Worm (Caenorhabditis elegans) whole organism, young adult: ENCODE data around the gene cpar-1.

Experiments
- B0336.3 ChIP-seq: fragments of 200-800 bp; sonication (Bioruptor generic); IDR thresholded peaks from 2 replicates; pipeline ENCODE4 v1.3.6; 2022; ENCODE audit warnings: missing genetic modification characterization, missing compliant biosample characterization
- C17E4.6 ChIP-seq: fragments of 200-800 bp; sonication (Bioruptor generic); IDR thresholded peaks from 2 replicates; pipeline ENCODE4 v1.3.6; 2022; ENCODE audit warnings: missing genetic modification reagents, missing genetic modification characterization, missing compliant biosample characterization
- D2030.7 ChIP-seq: fragments of 200-800 bp; sonication (Bioruptor generic); IDR thresholded peaks from 2 replicates; pipeline ENCODE4 v1.3.6; 2022; ENCODE audit warnings: missing genetic modification reagents, missing genetic modification characterization, missing compliant biosample characterization
- F49E8.2 ChIP-seq: sonication (generic microtip); optimal IDR thresholded peaks from 3 replicates; lab custom pipeline; 2017; ENCODE audit warnings: missing genetic modification characterization, mild to moderate bottlenecking, missing compliant biosample characterization, antibody characterized with exemption, moderate library complexity; ENCODE audit not compliant: insufficient read depth
- F52B5.7 ChIP-seq: sonication (generic microtip); optimal IDR thresholded peaks from 2 replicates; lab custom pipeline; 2016; ENCODE audit warnings: mild to moderate bottlenecking, missing genetic modification characterization, missing compliant biosample characterization
- F55B11.4 ChIP-seq: sonication (generic microtip); optimal IDR thresholded peaks from 2 replicates; lab custom pipeline; 2016; ENCODE audit warnings: missing compliant biosample characterization, missing genetic modification characterization, borderline replicate concordance; ENCODE audit not compliant: insufficient read depth
- F57A8.1 ChIP-seq: fragments of 200-800 bp; sonication (Bioruptor generic); optimal IDR thresholded peaks from 2 replicates; lab custom pipeline; 2018; ENCODE audit warnings: mild to moderate bottlenecking, missing genetic modification characterization, moderate library complexity, missing compliant biosample characterization
- K11D2.4 ChIP-seq: fragments of 200-800 bp; sonication (Bioruptor generic); IDR thresholded peaks from 2 replicates; pipeline ENCODE4 v1.3.6; 2022; ENCODE audit warnings: missing genetic modification reagents, missing genetic modification characterization, missing compliant biosample characterization
- T07F8.4 ChIP-seq: sonication (generic microtip); optimal IDR thresholded peaks from 2 replicates; lab custom pipeline; 2016; ENCODE audit warnings: mild to moderate bottlenecking, missing genetic modification characterization, moderate library complexity, missing compliant biosample characterization
- Y53G8AR.9 ChIP-seq: fragments of 200-800 bp; sonication (Bioruptor generic); conservative IDR thresholded peaks from 2 replicates; pipeline ENCODE4 v1.3.6; 2022; ENCODE audit warnings: missing genetic modification reagents, missing genetic modification characterization, missing compliant biosample characterization
- Y67H2A.10 ChIP-seq: fragments of 200-800 bp; sonication (Bioruptor generic); conservative IDR thresholded peaks from 2 replicates; pipeline ENCODE4 v1.3.6; 2022; ENCODE audit warnings: missing genetic modification reagents, missing genetic modification characterization, missing compliant biosample characterization
- Y79H2A.3 ChIP-seq: fragments of 200-800 bp; sonication (Bioruptor generic); conservative IDR thresholded peaks from 2 replicates; pipeline ENCODE4 v1.3.6; 2022; ENCODE audit warnings: missing genetic modification reagents, missing genetic modification characterization, missing compliant biosample characterization
- ZK185.1 ChIP-seq: sonication (generic microtip); optimal IDR thresholded peaks from 2 replicates; lab custom pipeline; 2016; ENCODE audit warnings: mild to moderate bottlenecking, missing genetic modification characterization, missing compliant biosample characterization; ENCODE audit not compliant: poor library complexity, severe bottlenecking
- atf-7 ChIP-seq: sonication (generic microtip); optimal IDR thresholded peaks from 2 replicates; lab custom pipeline; 2017; ENCODE audit warnings: mild to moderate bottlenecking, missing genetic modification characterization, missing compliant biosample characterization
- athp-1 ChIP-seq: sonication (generic microtip); optimal IDR thresholded peaks from 2 replicates; lab custom pipeline; 2017; ENCODE audit warnings: mild to moderate bottlenecking, missing genetic modification characterization, missing compliant biosample characterization
- attf-3 ChIP-seq: fragments of 200-800 bp; sonication (Bioruptor generic); conservative IDR thresholded peaks from 2 replicates; pipeline ENCODE4 v1.3.6; 2022; ENCODE audit warnings: missing genetic modification reagents, missing genetic modification characterization, missing compliant biosample characterization
- ccch-3 ChIP-seq: fragments of 200-800 bp; sonication (Bioruptor generic); optimal IDR thresholded peaks from 2 replicates; lab custom pipeline; 2018; ENCODE audit warnings: mild to moderate bottlenecking, missing genetic modification characterization, missing compliant biosample characterization
- ceh-40 ChIP-seq: fragments of 200-800 bp; sonication (Bioruptor generic); IDR thresholded peaks from 2 replicates; pipeline ENCODE4 v1.3.6; 2022; ENCODE audit warnings: missing genetic modification characterization, missing compliant biosample characterization
- ceh-58 ChIP-seq: fragments of 200-800 bp; sonication (Bioruptor generic); IDR thresholded peaks from 2 replicates; pipeline ENCODE4 v1.3.6; 2022; ENCODE audit warnings: missing genetic modification characterization, missing compliant biosample characterization
- dox-1 ChIP-seq: fragments of 200-800 bp; sonication (Bioruptor generic); IDR thresholded peaks from 2 replicates; pipeline ENCODE4 v1.3.6; 2022; ENCODE audit warnings: missing genetic modification reagents, missing genetic modification characterization, missing compliant biosample characterization
- dpff-1 ChIP-seq: sonication (generic microtip); optimal IDR thresholded peaks from 2 replicates; lab custom pipeline; 2017; ENCODE audit warnings: mild to moderate bottlenecking, missing genetic modification characterization, missing compliant biosample characterization
- dpl-1 ChIP-seq: fragments of 150-350 bp; optimal IDR thresholded peaks from 2 replicates; lab custom pipeline; 2014; ENCODE audit warnings: missing biosample characterization, missing genetic modification reagents, missing genetic modification characterization
- efl-1 ChIP-seq: fragments of 150-350 bp; optimal IDR thresholded peaks from 2 replicates; lab custom pipeline; 2014; ENCODE audit warnings: missing biosample characterization, missing genetic modification reagents, missing genetic modification characterization
- egl-18 ChIP-seq: fragments of 200-800 bp; sonication (Bioruptor generic); IDR thresholded peaks from 2 replicates; pipeline ENCODE4 v1.3.6; 2022; ENCODE audit warnings: missing genetic modification reagents, missing genetic modification characterization, missing compliant biosample characterization
- him-1 ChIP-seq: sonication (generic microtip); optimal IDR thresholded peaks from 2 replicates; lab custom pipeline; 2016; ENCODE audit warnings: missing genotype, missing genetic modification reagents, missing genetic modification characterization, missing compliant biosample characterization
- hlh-26 ChIP-seq: fragments of 200-800 bp; sonication (Bioruptor generic); conservative IDR thresholded peaks from 2 replicates; pipeline ENCODE4 v1.3.6; 2022; ENCODE audit warnings: missing genetic modification reagents, missing genetic modification characterization, missing compliant biosample characterization
- hmg-20 ChIP-seq: fragments of 200-800 bp; sonication (Bioruptor generic); IDR thresholded peaks from 2 replicates; pipeline ENCODE4 v1.3.6; 2022; ENCODE audit warnings: missing genetic modification reagents, missing genetic modification characterization, missing compliant biosample characterization
- lin-26 ChIP-seq: fragments of 200-800 bp; sonication (Bioruptor generic); IDR thresholded peaks from 2 replicates; pipeline ENCODE4 v1.3.6; 2022; ENCODE audit warnings: missing genetic modification reagents, missing genetic modification characterization, missing compliant biosample characterization
- lin-40 ChIP-seq: sonication (generic microtip); optimal IDR thresholded peaks from 2 replicates; lab custom pipeline; 2016; ENCODE audit warnings: missing genetic modification characterization, mild to moderate bottlenecking, missing compliant biosample characterization, missing genotype, missing genetic modification reagents
- lir-1 ChIP-seq: fragments of 200-800 bp; sonication (Bioruptor generic); conservative IDR thresholded peaks from 2 replicates; pipeline ENCODE4 v1.3.6; 2022; ENCODE audit warnings: missing genetic modification reagents, missing genetic modification characterization, missing compliant biosample characterization
- lsy-27 ChIP-seq: sonication (generic microtip); optimal IDR thresholded peaks from 2 replicates; lab custom pipeline; 2017; ENCODE audit warnings: missing genetic modification characterization, mild to moderate bottlenecking, missing compliant biosample characterization, antibody characterized with exemption, missing genotype, borderline replicate concordance; ENCODE audit not compliant: insufficient read depth
- madf-10 ChIP-seq: sonication (generic microtip); optimal IDR thresholded peaks from 2 replicates; lab custom pipeline; 2016; ENCODE audit warnings: mild to moderate bottlenecking, missing genetic modification characterization, missing compliant biosample characterization
- madf-3 ChIP-seq: fragments of 200-800 bp; sonication (Bioruptor generic); IDR thresholded peaks from 2 replicates; pipeline ENCODE4 v1.3.6; 2022; ENCODE audit warnings: missing genetic modification reagents, missing genetic modification characterization, missing compliant biosample characterization
- nhr-179 ChIP-seq: sonication (generic microtip); optimal IDR thresholded peaks from 2 replicates; lab custom pipeline; 2016; ENCODE audit warnings: mild to moderate bottlenecking, missing genetic modification characterization, missing compliant biosample characterization
- nhr-90 ChIP-seq: sonication (generic microtip); optimal IDR thresholded peaks from 2 replicates; lab custom pipeline; 2016; ENCODE audit warnings: missing genotype, mild to moderate bottlenecking, missing genetic modification characterization, missing compliant biosample characterization
- pha-4 ChIP-seq: fragments of 150-350 bp; sonication (generic microtip); optimal IDR thresholded peaks from 2 replicates; lab custom pipeline; 2014; ENCODE audit warnings: missing biosample characterization, missing genetic modification reagents, missing genetic modification characterization
- rcor-1 ChIP-seq: fragments of 200-800 bp; sonication (Bioruptor generic); IDR thresholded peaks from 2 replicates; pipeline ENCODE4 v1.3.6; 2022; ENCODE audit warnings: missing genetic modification reagents, missing genetic modification characterization, missing compliant biosample characterization
- repo-1 ChIP-seq: sonication (generic microtip); optimal IDR thresholded peaks from 2 replicates; lab custom pipeline; 2017; ENCODE audit warnings: mild to moderate bottlenecking, missing genetic modification characterization, missing compliant biosample characterization
- rpc-1 ChIP-seq, 2 experiments: fragments of 150-350 bp in 1 of 2; sonication (generic microtip) in 1 of 2; optimal IDR thresholded peaks; 2 replicates each; lab custom pipeline; 2014 to 2018; ENCODE audit warnings: missing biosample characterization in 1 of 2, missing genetic modification characterization in 1 of 2, missing genetic modification reagents in 1 of 2, missing genotype in 1 of 2
- sea-2 ChIP-seq: fragments of 200-800 bp; sonication (Bioruptor generic); IDR thresholded peaks from 2 replicates; pipeline ENCODE4 v1.3.6; 2022; ENCODE audit warnings: missing genetic modification characterization, missing compliant biosample characterization
- snpc-1.3 ChIP-seq: sonication (generic microtip); optimal IDR thresholded peaks from 2 replicates; lab custom pipeline; 2017; ENCODE audit warnings: missing genetic modification characterization, mild to moderate bottlenecking, missing compliant biosample characterization, antibody characterized with exemption, moderate library complexity, missing genotype, missing genetic modification reagents; ENCODE audit not compliant: insufficient read depth
- snpc-3.4 ChIP-seq: sonication (generic microtip); optimal IDR thresholded peaks from 2 replicates; lab custom pipeline; 2017; ENCODE audit warnings: missing genetic modification characterization, mild to moderate bottlenecking, missing compliant biosample characterization, antibody characterized with exemption, moderate library complexity, missing genotype, missing genetic modification reagents
- xnd-1 ChIP-seq: sonication (generic microtip); optimal IDR thresholded peaks from 2 replicates; lab custom pipeline; 2016; ENCODE audit warnings: missing genotype, missing genetic modification reagents, missing genetic modification characterization, missing compliant biosample characterization
- ztf-22 ChIP-seq: fragments of 200-800 bp; sonication (Bioruptor generic); optimal IDR thresholded peaks from 2 replicates; lab custom pipeline; 2018; ENCODE audit warnings: mild to moderate bottlenecking, missing genetic modification characterization, moderate library complexity, missing compliant biosample characterization
- ztf-25 ChIP-seq: fragments of 200-800 bp; sonication (Bioruptor generic); IDR thresholded peaks from 2 replicates; pipeline ENCODE4 v1.3.6; 2022; ENCODE audit warnings: missing genetic modification reagents, missing genetic modification characterization, missing compliant biosample characterization
- ztf-26 ChIP-seq: sonication (generic microtip); optimal IDR thresholded peaks from 2 replicates; lab custom pipeline; 2017; ENCODE audit warnings: missing genetic modification characterization, missing compliant biosample characterization
- ztf-6 ChIP-seq: fragments of 200-800 bp; sonication (Bioruptor generic); IDR thresholded peaks from 2 replicates; pipeline ENCODE4 v1.3.6; 2022; ENCODE audit warnings: missing genetic modification reagents, missing genetic modification characterization, missing compliant biosample characterization

The cpar-1 gene

ce11 chrIII:9443417-9444027 is 9.7 kb downstream of the cpar-1 start, which contains the start of gene pir-2 (continued):
- TF ChIP-seq rcor-1 (GFP tag; lab: Robert Waterston, UW) (peak; percentile 43; the same call in 1 of the 2 replicates), madf-10 (tag; lab: Kevin White, UChicago) (no peak), nhr-90 (tag; lab: Kevin White, UChicago) (no peak), athp-1 (tag; lab: Kevin White, UChicago) (peak; percentile 52), pha-4 (tag; lab: Kevin White, UChicago) (no peak), ztf-26 (no peak), ztf-22 (GFP tag; lab: Kevin White, UChicago) (no peak), Y79H2A.3 (GFP tag; lab: Robert Waterston, UW) (no peak), atf-7 (no peak), repo-1 (tag; lab: Kevin White, UChicago) (no peak), lin-40 (tag; lab: Kevin White, UChicago) (peak; percentile 76), F49E8.2 (tag; lab: Kevin White, UChicago) (peak; percentile 29), F52B5.7 (tag; lab: Kevin White, UChicago) (no peak), lir-1 (no peak; the same call in 1 of the 2 replicates), snpc-1.3 (no peak), dox-1 (GFP tag; lab: Robert Waterston, UW) (peak; percentile 72), ztf-6 (GFP tag; lab: Robert Waterston, UW) (no peak), lsy-27 (tag; lab: Kevin White, UChicago) (no peak), B0336.3 (GFP tag; lab: Robert Waterston, UW) (no peak), madf-3 (0 out of 2 replicates have a peak, but pooled peaks have one; percentile 49), sea-2 (no peak), hlh-26 (GFP tag; lab: Robert Waterston, UW) (no peak), Y53G8AR.9 (GFP tag; lab: Robert Waterston, UW) (no peak), xnd-1 (tag; lab: Kevin White, UChicago) (no peak), dpff-1 (tag; lab: Kevin White, UChicago) (no peak), C17E4.6 (GFP tag; lab: Robert Waterston, UW) (0 out of 2 replicates have a peak, but pooled peaks have one; percentile 10), efl-1 (GFP tag; lab: Kevin White, UChicago) (peak; percentile 90), ZK185.1 (peak; percentile 41), rpc-1 (optimal IDR thresholded peaks at IDR 0.05; lab: Kevin White, UChicago) (no peak), rpc-1 (tag; optimal IDR thresholded peaks at IDR 0.05; lab: Kevin White, UChicago) (no peak), lin-26 (GFP tag; lab: Robert Waterston, UW) (no peak), ceh-58 (no peak), ccch-3 (GFP tag; lab: Kevin White, UChicago) (no peak), hmg-20 (no peak), T07F8.4 (tag; lab: Kevin White, UChicago) (no peak), F57A8.1 (GFP tag; lab: Kevin White, UChicago) (no peak), Y67H2A.10 (no peak; the same call in 1 of the 2 replicates), K11D2.4 (GFP tag; lab: Robert Waterston, UW) (no peak; the same call in 1 of the 2 replicates), D2030.7 (GFP tag; lab: Robert Waterston, UW) (0 out of 2 replicates have a peak, but pooled peaks have one; percentile 16), ceh-40 (no peak), egl-18 (GFP tag; lab: Robert Waterston, UW) (no peak), ztf-25 (GFP tag; lab: Robert Waterston, UW) (no peak), dpl-1 (GFP tag; lab: Kevin White, UChicago) (peak; percentile 85), him-1 (tag; lab: Kevin White, UChicago) (no peak), attf-3 (GFP tag; lab: Robert Waterston, UW) (peak; percentile 55; the same call in 1 of the 2 replicates), nhr-179 (tag; lab: Kevin White, UChicago) (no peak), snpc-3.4 (tag; lab: Kevin White, UChicago) (no peak), F55B11.4 (tag; lab: Kevin White, UChicago) (no peak)
